Fruit fly (Drosophila melanogaster) whole organism, embryonic: ENCODE measurements around the gene Egfrap.

Experiments used
- CG10543 ChIP-seq: fragments of 200-800 bp; sonication (Bioruptor generic); optimal IDR thresholded peaks from 3 replicates; lab custom pipeline; 2017; ENCODE audit warnings: missing biosample characterization, mild to moderate bottlenecking, missing genetic modification characterization, moderate library complexity
- CG11504 ChIP-seq: fragments of 200-800 bp; sonication (Bioruptor generic); optimal IDR thresholded peaks from 3 replicates; lab custom pipeline; 2019; ENCODE audit warnings: missing biosample characterization, mild to moderate bottlenecking, missing genetic modification characterization, moderate library complexity
- CG11695 ChIP-seq: fragments of 200-800 bp; sonication (Bioruptor generic); IDR thresholded peaks from 3 replicates; pipeline ENCODE4 v1.3.6; 2022; ENCODE audit warnings: missing biosample characterization, missing genetic modification characterization
- CG12769 ChIP-seq: fragments of 200-800 bp; sonication (Bioruptor generic); optimal IDR thresholded peaks from 2 replicates; lab custom pipeline; 2019; ENCODE audit warnings: missing biosample characterization, mild to moderate bottlenecking, missing genetic modification characterization, moderate library complexity
- CG13296 ChIP-seq: fragments of 200-800 bp; sonication (Bioruptor generic); optimal IDR thresholded peaks from 3 replicates; lab custom pipeline; 2018; ENCODE audit warnings: missing biosample characterization, mild to moderate bottlenecking, missing genetic modification characterization
- CG13775 ChIP-seq: fragments of 200-800 bp; sonication (Bioruptor generic); optimal IDR thresholded peaks from 3 replicates; lab custom pipeline; 2017; ENCODE audit warnings: missing biosample characterization, mild to moderate bottlenecking, missing genetic modification characterization
- CG16863 ChIP-seq: fragments of 200-800 bp; sonication (Bioruptor generic); optimal IDR thresholded peaks from 3 replicates; lab custom pipeline; 2016; ENCODE audit warnings: missing biosample characterization, missing genetic modification characterization
- CG17385 ChIP-seq: fragments of 200-800 bp; sonication (Bioruptor generic); optimal IDR thresholded peaks from 3 replicates; lab custom pipeline; 2018; ENCODE audit warnings: missing biosample characterization, mild to moderate bottlenecking, missing genetic modification characterization
- CG18262 ChIP-seq: fragments of 200-800 bp; optimal IDR thresholded peaks from 3 replicates; lab custom pipeline; 2019; ENCODE audit warnings: missing biosample characterization, mild to moderate bottlenecking, missing genetic modification characterization, moderate library complexity
- CG30431 ChIP-seq: fragments of 200-800 bp; sonication (Bioruptor generic); optimal IDR thresholded peaks from 2 replicates; lab custom pipeline; 2017; ENCODE audit warnings: missing biosample characterization, missing genetic modification characterization
- CG7556 ChIP-seq: fragments of 200-800 bp; sonication (Bioruptor generic); optimal IDR thresholded peaks from 2 replicates; lab custom pipeline; 2017; ENCODE audit warnings: missing biosample characterization, mild to moderate bottlenecking, missing genetic modification characterization
- CG7928 ChIP-seq: fragments of 200-800 bp; sonication (Bioruptor generic); optimal IDR thresholded peaks from 2 replicates; lab custom pipeline; 2017; ENCODE audit warnings: missing biosample characterization, mild to moderate bottlenecking, missing genetic modification characterization
- CG9932 ChIP-seq: fragments of 200-800 bp; sonication (Bioruptor generic); IDR thresholded peaks from 2 replicates; pipeline ENCODE4 v1.3.6; 2022; ENCODE audit warnings: missing biosample characterization, missing genetic modification characterization
- Fer3 ChIP-seq: fragments of 200-800 bp; sonication (Bioruptor generic); optimal IDR thresholded peaks from 2 replicates; lab custom pipeline; 2018; ENCODE audit warnings: missing biosample characterization, mild to moderate bottlenecking, missing genetic modification characterization, moderate library complexity
- Gug ChIP-seq: fragments of 200-800 bp; sonication (Bioruptor generic); IDR thresholded peaks from 4 replicates; pipeline ENCODE4 v1.3.6; 2022; ENCODE audit warnings: missing biosample characterization, missing genetic modification characterization
- Hr78 ChIP-seq, 2 experiments: fragments of 200-800 bp in 1 of 2; fragments of >200 bp in 1 of 2; sonication (Bioruptor generic) in 1 of 2; optimal IDR thresholded peaks; 2 replicates each; lab custom pipeline; 2017 to 2019; ENCODE audit warnings: missing biosample characterization in 2 of 2, missing genetic modification characterization in 2 of 2, mild to moderate bottlenecking in 1 of 2, moderate library complexity in 1 of 2
- Jarid2 ChIP-seq: fragments of 200-800 bp; sonication (Bioruptor generic); optimal IDR thresholded peaks from 3 replicates; lab custom pipeline; 2017; ENCODE audit warnings: mild to moderate bottlenecking, missing biosample characterization, missing genetic modification reagents, missing genetic modification characterization
- MBD-R2 ChIP-seq: fragments of 200-800 bp; sonication (Bioruptor generic); IDR thresholded peaks from 2 replicates; pipeline ENCODE4 v1.3.6; 2022; ENCODE audit warnings: missing biosample characterization, missing genetic modification characterization
- Meics ChIP-seq: fragments of 200-800 bp; sonication (Bioruptor generic); optimal IDR thresholded peaks from 2 replicates; lab custom pipeline; 2017; ENCODE audit warnings: missing biosample characterization, mild to moderate bottlenecking, missing genetic modification characterization
- NC2α ChIP-seq: fragments of 200-800 bp; sonication (Bioruptor generic); optimal IDR thresholded peaks from 2 replicates; lab custom pipeline; 2016; ENCODE audit warnings: missing biosample characterization, missing genetic modification characterization
- NK7.1 ChIP-seq: fragments of 200-800 bp; sonication (Bioruptor generic); optimal IDR thresholded peaks from 3 replicates; lab custom pipeline; 2016; ENCODE audit warnings: missing biosample characterization, missing genetic modification characterization
- Nf-YC ChIP-seq: fragments of 200-800 bp; optimal IDR thresholded peaks from 3 replicates; lab custom pipeline; 2019; ENCODE audit warnings: missing biosample characterization, mild to moderate bottlenecking, missing genetic modification characterization, moderate library complexity
- Ptx1 ChIP-seq: fragments of 200-800 bp; sonication (Bioruptor generic); IDR thresholded peaks from 2 replicates; pipeline ENCODE4 v1.3.6; 2022; ENCODE audit warnings: missing biosample characterization, missing genetic modification characterization
- ab ChIP-seq: fragments of 200-800 bp; sonication (Bioruptor generic); optimal IDR thresholded peaks from 2 replicates; lab custom pipeline; 2016; ENCODE audit warnings: missing biosample characterization, missing genetic modification characterization
- ato ChIP-seq: fragments of 200-800 bp; sonication (Bioruptor generic); IDR thresholded peaks from 2 replicates; pipeline ENCODE4 v1.3.6; 2022; ENCODE audit warnings: missing biosample characterization, missing genetic modification characterization; ENCODE audit not compliant: partially characterized antibody
- bab2 ChIP-seq: fragments of 200-800 bp; sonication (Bioruptor generic); optimal IDR thresholded peaks from 2 replicates; lab custom pipeline; 2016; ENCODE audit warnings: missing biosample characterization, missing genetic modification characterization
- br ChIP-seq: fragments of >200 bp; optimal IDR thresholded peaks from 2 replicates; lab custom pipeline; 2017
- chinmo ChIP-seq: fragments of 200-800 bp; sonication (Bioruptor generic); IDR thresholded peaks from 4 replicates; pipeline ENCODE4 v1.3.6; 2022; ENCODE audit warnings: missing biosample characterization, missing genetic modification characterization; ENCODE audit not compliant: partially characterized antibody
- dati ChIP-seq: fragments of 200-800 bp; sonication (Bioruptor generic); IDR thresholded peaks from 2 replicates; pipeline ENCODE4 v1.3.6; 2022; ENCODE audit warnings: missing biosample characterization, missing genetic modification characterization
- dmrt99B ChIP-seq: fragments of 200-800 bp; sonication (Bioruptor generic); optimal IDR thresholded peaks from 2 replicates; lab custom pipeline; 2018; ENCODE audit warnings: missing biosample characterization, mild to moderate bottlenecking, missing genetic modification characterization, moderate library complexity
- en ChIP-seq: fragments of 200-800 bp; sonication (Bioruptor generic); optimal IDR thresholded peaks from 2 replicates; lab custom pipeline; 2016; ENCODE audit warnings: missing biosample characterization, missing genetic modification characterization
- h ChIP-seq: fragments of >200 bp; optimal IDR thresholded peaks from 2 replicates; lab custom pipeline; 2017
- hb ChIP-seq: fragments of 200-800 bp; sonication (Bioruptor generic); IDR thresholded peaks from 3 replicates; pipeline ENCODE4 v1.3.6; 2022; ENCODE audit warnings: missing biosample characterization, missing genetic modification characterization; ENCODE audit not compliant: partially characterized antibody
- jigr1 ChIP-seq: fragments of 200-800 bp; sonication (Bioruptor generic); IDR thresholded peaks from 3 replicates; pipeline ENCODE4 v1.3.6; 2022; ENCODE audit warnings: missing biosample characterization, missing genetic modification characterization
- kni ChIP-seq: fragments of 200-800 bp; sonication (Bioruptor generic); optimal IDR thresholded peaks from 3 replicates; lab custom pipeline; 2017; ENCODE audit warnings: mild to moderate bottlenecking, missing biosample characterization, missing genetic modification reagents, missing genetic modification characterization
- knrl ChIP-seq: fragments of 200-800 bp; sonication (Bioruptor generic); IDR thresholded peaks from 3 replicates; pipeline ENCODE4 v1.3.6; 2022; ENCODE audit warnings: missing biosample characterization, missing genetic modification characterization; ENCODE audit not compliant: partially characterized antibody
- mam ChIP-seq: fragments of 200-800 bp; sonication (Bioruptor generic); optimal IDR thresholded peaks from 3 replicates; lab custom pipeline; 2016; ENCODE audit warnings: missing biosample characterization, missing genetic modification characterization
- pan ChIP-seq, 4 experiments: fragments of >200 bp in 3 of 4; fragments of 200-800 bp in 1 of 4; sonication (Bioruptor generic) in 1 of 4; optimal IDR thresholded peaks in 3 of 4; IDR thresholded peaks in 1 of 4; 2 replicates each; pipeline versions ENCODE4 v1.3.6 to Lab custom; 2017 to 2022; ENCODE audit warnings: missing biosample characterization in 2 of 4, missing genetic modification characterization in 2 of 4, mixed read lengths in 1 of 4
- prd ChIP-seq, 3 experiments: fragments of >200 bp in 2 of 3; fragments of 200-800 bp in 1 of 3; sonication (Bioruptor generic) in 1 of 3; optimal IDR thresholded peaks in 2 of 3; IDR thresholded peaks in 1 of 3; 2 replicates in 2 of 3; 3 replicates in 1 of 3; pipeline versions ENCODE4 v1.3.6 to Lab custom; 2017 to 2022; ENCODE audit warnings: missing biosample characterization in 1 of 3, missing genetic modification characterization in 1 of 3
- rib ChIP-seq: fragments of 200-800 bp; sonication (Bioruptor generic); IDR thresholded peaks from 2 replicates; pipeline ENCODE4 v1.3.6; 2022; ENCODE audit warnings: missing biosample characterization, missing genetic modification characterization
- sens ChIP-seq: fragments of 200-800 bp; sonication (Bioruptor generic); peaks from one replicate; lab custom pipeline; 2016; ENCODE audit warnings: missing biosample characterization, missing genetic modification characterization
- sens-2 ChIP-seq: fragments of 200-800 bp; sonication (Bioruptor generic); IDR thresholded peaks from 2 replicates; pipeline ENCODE4 v1.3.6; 2022; ENCODE audit warnings: missing biosample characterization, missing genetic modification characterization
- sna ChIP-seq: fragments of 200-800 bp; sonication (Bioruptor generic); IDR thresholded peaks from 2 replicates; pipeline ENCODE4 v1.3.6; 2022; ENCODE audit warnings: missing biosample characterization, missing genetic modification characterization; ENCODE audit not compliant: partially characterized antibody
- sr ChIP-seq: fragments of 200-800 bp; sonication (Bioruptor generic); IDR thresholded peaks from 3 replicates; pipeline ENCODE4 v1.3.6; 2022; ENCODE audit warnings: missing biosample characterization, missing genetic modification characterization
- sug ChIP-seq: fragments of 200-800 bp; optimal IDR thresholded peaks from 2 replicates; lab custom pipeline; 2019; ENCODE audit warnings: missing biosample characterization, mild to moderate bottlenecking, missing genetic modification characterization, moderate library complexity
- vnd ChIP-seq: fragments of 200-800 bp; sonication (Bioruptor generic); IDR thresholded peaks from 3 replicates; pipeline ENCODE4 v1.3.6; 2022; ENCODE audit warnings: missing biosample characterization, missing genetic modification characterization; ENCODE audit not compliant: partially characterized antibody
- zen ChIP-seq: fragments of 200-800 bp; sonication (Bioruptor generic); optimal IDR thresholded peaks from 3 replicates; lab custom pipeline; 2018; ENCODE audit warnings: missing biosample characterization, mild to moderate bottlenecking, missing genetic modification characterization, moderate library complexity

The Egfrap gene

DNA sequence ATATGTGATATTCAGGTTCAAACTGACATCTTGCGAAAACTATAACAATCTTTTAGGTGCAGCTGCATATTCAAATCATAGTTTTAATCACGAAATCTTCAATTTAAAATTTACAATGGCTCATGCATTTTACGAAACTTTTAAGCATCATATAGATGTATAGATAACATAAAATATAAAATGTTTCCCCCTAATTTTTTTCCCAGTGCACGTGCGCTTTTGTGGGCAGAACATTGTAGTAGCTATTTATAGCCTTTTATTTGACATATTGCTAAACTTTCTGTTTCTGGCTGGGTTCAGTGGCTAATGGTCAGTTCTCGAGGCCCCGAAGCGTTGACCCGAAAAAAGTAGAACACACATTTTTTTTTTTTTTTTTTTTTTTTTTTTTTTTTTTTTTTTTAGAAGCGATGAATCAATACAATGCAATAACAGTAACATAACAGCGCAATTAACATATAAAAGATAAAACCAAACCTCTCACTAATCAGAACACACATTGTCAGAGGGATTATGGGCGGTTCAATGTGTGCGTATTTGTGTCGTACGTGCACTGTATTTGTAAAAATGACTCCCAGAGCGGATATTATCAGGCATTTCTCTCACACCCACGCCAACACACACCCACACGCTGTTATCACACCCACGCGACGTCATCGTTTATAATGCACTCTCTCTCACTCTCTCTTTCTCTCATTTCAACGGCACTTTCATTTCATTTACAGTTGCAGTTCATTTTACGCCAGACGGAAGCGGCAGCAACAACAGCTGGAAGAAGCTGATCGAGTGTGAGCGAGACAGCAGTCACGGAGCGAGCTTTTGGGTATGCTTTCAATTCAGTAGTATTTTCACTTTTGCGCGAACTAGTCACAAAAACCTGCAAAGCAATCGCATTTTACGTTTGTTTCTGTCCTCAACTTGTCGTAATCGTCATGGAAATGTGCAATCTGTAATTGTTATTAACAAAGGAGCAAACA is 24.2 kb downstream of the Egfrap start (continued):
- no peak for TF ChIP-seq CG7928 (GFP tag; lab: Kevin White, UChicago)
- TF ChIP-seq CG18262, result peak; percentile 63
- peak; percentile 66 for TF ChIP-seq CG7556 (GFP tag; lab: Kevin White, UChicago)
- peak; percentile 26 for TF ChIP-seq Nf-YC (tag; lab: Kevin White, UChicago)
- peak; percentile 42 for TF ChIP-seq CG17385
- no peak for TF ChIP-seq jigr1
- no peak for TF ChIP-seq ab
- no peak for TF ChIP-seq mam (GFP tag; lab: Kevin White, UChicago)
- no peak for TF ChIP-seq rib (GFP tag; lab: Robert Waterston, UW)
- no peak for TF ChIP-seq dati
- TF ChIP-seq sens (GFP tag; lab: Kevin White, UChicago), result peak; percentile 85
- TF ChIP-seq hb, result no peak
- TF ChIP-seq en (GFP tag; lab: Kevin White, UChicago), result peak; percentile 21
- TF ChIP-seq CG11695 (GFP tag; lab: Robert Waterston, UW), result peak; percentile 59; the same call in 2 of the 3 replicates
- no peak for TF ChIP-seq prd (optimal IDR thresholded peaks at IDR 0.05; lab: Kevin White, UChicago)
- TF ChIP-seq prd (GFP tag; IDR thresholded peaks at IDR 0.05; lab: Robert Waterston, UW), result peak; percentile 40; the same call in 2 of the 3 replicates
- peak; percentile 35 for TF ChIP-seq CG12769 (tag; lab: Kevin White, UChicago)
- TF ChIP-seq kni (GFP tag; lab: Kevin White, UChicago), result peak; percentile 74
- TF ChIP-seq vnd (GFP tag; lab: Robert Waterston, UW), result no peak
- peak; percentile 46 for TF ChIP-seq CG13775 (GFP tag; lab: Kevin White, UChicago)
- TF ChIP-seq NK7.1, result no peak
- no peak for TF ChIP-seq NC2α (GFP tag; lab: Kevin White, UChicago)
- TF ChIP-seq CG16863 (GFP tag; lab: Kevin White, UChicago), result peak; percentile 49
- peak; percentile 5 for TF ChIP-seq Fer3 (tag; lab: Kevin White, UChicago)
- TF ChIP-seq Meics (GFP tag; lab: Kevin White, UChicago), result peak; percentile 13
- TF ChIP-seq pan (optimal IDR thresholded peaks at IDR 0.05; lab: Kevin White, UChicago), result no peak
- TF ChIP-seq pan (GFP tag; optimal IDR thresholded peaks at IDR 0.05 in 1 of 2, IDR thresholded peaks at IDR 0.05 in 1 of 2), result peak in 1 of 2 experiments; percentile 33
- TF ChIP-seq bab2, result peak; percentile 36

dm6 chr3L:5923646-5924122 is 26.8 kb downstream of the Egfrap start, which contains the start of gene CG33523:
CG33523 (plus strand) TSS chr3L:5923862.
- TF ChIP-seq Ptx1 (0 out of 2 replicates have a peak, but pooled peaks have one; percentile 14), CG11504 (tag; lab: Kevin White, UChicago) (no peak), sna (no peak), knrl (GFP tag; lab: Robert Waterston, UW) (peak; percentile 31; the same call in 2 of the 3 replicates), Gug (GFP tag; lab: Robert Waterston, UW) (no peak), CG9932 (GFP tag; lab: Robert Waterston, UW) (peak; percentile 38; the same call in 1 of the 2 replicates), dmrt99B (tag; lab: Kevin White, UChicago) (no peak), Jarid2 (GFP tag; lab: Kevin White, UChicago) (peak; percentile 58), sens-2 (no peak), sr (GFP tag; lab: Robert Waterston, UW) (0 out of 3 replicates have a peak, but pooled peaks have one; percentile 2), br (lab: Kevin White, UChicago) (no peak), CG13296 (GFP tag; lab: Kevin White, UChicago) (peak; percentile 1), MBD-R2 (no peak), h (lab: Kevin White, UChicago) (no peak), en (GFP tag; lab: Kevin White, UChicago) (no peak), chinmo (0 out of 4 replicates have a peak, but pooled peaks have one; percentile 70), ato (no peak), CG10543 (peak; percentile 74), Hr78 (GFP tag; optimal IDR thresholded peaks at IDR 0.05; lab: Kevin White, UChicago) (peak in 1 of 2 experiments; percentile 100), CG30431 (GFP tag; lab: Kevin White, UChicago) (no peak), sug (tag; lab: Kevin White, UChicago) (peak; percentile 82), zen (tag; lab: Kevin White, UChicago) (no peak)
